Fruit fly (Drosophila melanogaster) whole organism, embryonic: ENCODE measurements around the gene CG5181.

ENCODE experiments used
- CG10267 ChIP-seq: fragments of 200-800 bp; sonication (Bioruptor generic); optimal IDR thresholded peaks from 2 replicates; lab custom pipeline; 2018; ENCODE audit warnings: missing biosample characterization, mild to moderate bottlenecking, missing genetic modification characterization, moderate library complexity
- CG11247 ChIP-seq: fragments of 200-800 bp; sonication (Bioruptor generic); IDR thresholded peaks from 2 replicates; pipeline ENCODE4 v1.3.6; 2022; ENCODE audit warnings: missing biosample characterization, missing genetic modification characterization
- CG11398 ChIP-seq: fragments of 200-800 bp; sonication (Bioruptor generic); optimal IDR thresholded peaks from 2 replicates; lab custom pipeline; 2016; ENCODE audit warnings: missing biosample characterization, missing genetic modification characterization
- CG11695 ChIP-seq: fragments of 200-800 bp; sonication (Bioruptor generic); IDR thresholded peaks from 3 replicates; pipeline ENCODE4 v1.3.6; 2022; ENCODE audit warnings: missing biosample characterization, missing genetic modification characterization
- CG12071 ChIP-seq: fragments of 200-800 bp; sonication (Bioruptor generic); optimal IDR thresholded peaks from 3 replicates; lab custom pipeline; 2018; ENCODE audit warnings: missing biosample characterization, mild to moderate bottlenecking, missing genetic modification characterization
- CG13894 ChIP-seq: fragments of 200-800 bp; sonication (Bioruptor generic); optimal IDR thresholded peaks from 3 replicates; lab custom pipeline; 2018; ENCODE audit warnings: missing biosample characterization, mild to moderate bottlenecking, missing genetic modification characterization, moderate library complexity
- CG14710 ChIP-seq: fragments of 200-800 bp; sonication (Bioruptor generic); optimal IDR thresholded peaks from 3 replicates; lab custom pipeline; 2019; ENCODE audit warnings: missing biosample characterization, mild to moderate bottlenecking, missing genetic modification characterization, moderate library complexity
- CG16779 ChIP-seq: fragments of 200-800 bp; sonication (Bioruptor generic); IDR thresholded peaks from 2 replicates; pipeline ENCODE4 v1.3.6; 2022; ENCODE audit warnings: missing biosample characterization, missing genetic modification characterization
- CG18476 ChIP-seq: fragments of 200-800 bp; sonication (Bioruptor generic); optimal IDR thresholded peaks from 2 replicates; lab custom pipeline; 2016; ENCODE audit warnings: missing biosample characterization, mild to moderate bottlenecking, missing genetic modification characterization
- CG2120 ChIP-seq: fragments of 200-800 bp; sonication (Bioruptor generic); optimal IDR thresholded peaks from 3 replicates; lab custom pipeline; 2016; ENCODE audit warnings: missing biosample characterization, missing genetic modification characterization
- CG2199 ChIP-seq: fragments of 200-800 bp; sonication (Bioruptor generic); IDR thresholded peaks from 3 replicates; pipeline ENCODE4 v1.3.6; 2022; ENCODE audit warnings: missing biosample characterization, missing genetic modification characterization
- CG3847 ChIP-seq: fragments of 200-800 bp; sonication (Bioruptor generic); IDR thresholded peaks from 2 replicates; pipeline ENCODE4 v1.3.6; 2022; ENCODE audit warnings: missing biosample characterization, missing genetic modification characterization
- CG4820 ChIP-seq: fragments of 200-800 bp; sonication (Bioruptor generic); optimal IDR thresholded peaks from 3 replicates; lab custom pipeline; 2016; ENCODE audit warnings: missing biosample characterization, missing genetic modification characterization
- CG5953 ChIP-seq: fragments of 200-800 bp; sonication (Bioruptor generic); IDR thresholded peaks from 2 replicates; pipeline ENCODE4 v1.3.6; 2022; ENCODE audit warnings: missing biosample characterization, missing genetic modification characterization
- CG6654 ChIP-seq: fragments of 200-800 bp; sonication (Bioruptor generic); optimal IDR thresholded peaks from 2 replicates; lab custom pipeline; 2017; ENCODE audit warnings: missing biosample characterization, mild to moderate bottlenecking, missing genetic modification characterization
- CG7556 ChIP-seq: fragments of 200-800 bp; sonication (Bioruptor generic); optimal IDR thresholded peaks from 2 replicates; lab custom pipeline; 2017; ENCODE audit warnings: missing biosample characterization, mild to moderate bottlenecking, missing genetic modification characterization
- CG8089 ChIP-seq: fragments of 200-800 bp; sonication (Bioruptor generic); optimal IDR thresholded peaks from 3 replicates; lab custom pipeline; 2016; ENCODE audit warnings: missing biosample characterization, missing genetic modification characterization
- CG8290 ChIP-seq, 3 experiments: fragments of 200-800 bp; sonication (Bioruptor generic); optimal IDR thresholded peaks; 2 replicates each; lab custom pipeline; 2016 to 2019; ENCODE audit warnings: missing biosample characterization in 3 of 3, missing genetic modification characterization in 3 of 3, mild to moderate bottlenecking in 2 of 3, moderate library complexity in 1 of 3
- CG9727 ChIP-seq: fragments of 200-800 bp; sonication (Bioruptor generic); optimal IDR thresholded peaks from 3 replicates; lab custom pipeline; 2017; ENCODE audit warnings: missing biosample characterization, mild to moderate bottlenecking, missing genetic modification characterization
- CrebB ChIP-seq: fragments of 200-800 bp; sonication (Bioruptor generic); optimal IDR thresholded peaks from 3 replicates; lab custom pipeline; 2018; ENCODE audit warnings: missing biosample characterization, mild to moderate bottlenecking, missing genetic modification characterization
- Dp ChIP-seq: fragments of 200-800 bp; sonication (Bioruptor generic); optimal IDR thresholded peaks from 2 replicates; lab custom pipeline; 2018; ENCODE audit warnings: missing biosample characterization, mild to moderate bottlenecking, missing genetic modification characterization, moderate library complexity
- Elba2 ChIP-seq: fragments of 200-800 bp; sonication (Bioruptor generic); optimal IDR thresholded peaks from 3 replicates; lab custom pipeline; 2016; ENCODE audit warnings: missing biosample characterization, missing genetic modification characterization
- HmgD ChIP-seq: fragments of 200-800 bp; sonication (Bioruptor generic); optimal IDR thresholded peaks from 3 replicates; lab custom pipeline; 2016; ENCODE audit warnings: missing biosample characterization, missing genetic modification characterization
- Lhr ChIP-seq: fragments of 200-800 bp; sonication (Bioruptor generic); optimal IDR thresholded peaks from 3 replicates; lab custom pipeline; 2017; ENCODE audit warnings: mild to moderate bottlenecking, missing biosample characterization, missing genetic modification reagents, missing genetic modification characterization
- Max ChIP-seq: fragments of 200-800 bp; sonication (Bioruptor generic); optimal IDR thresholded peaks from 2 replicates; lab custom pipeline; 2016; ENCODE audit warnings: missing biosample characterization, mild to moderate bottlenecking, missing genetic modification characterization
- Myb ChIP-seq: fragments of 200-800 bp; sonication (Bioruptor generic); optimal IDR thresholded peaks from 2 replicates; lab custom pipeline; 2016; ENCODE audit warnings: missing biosample characterization, missing genetic modification characterization
- Optix ChIP-seq: fragments of 200-800 bp; sonication (Bioruptor generic); IDR thresholded peaks from 3 replicates; pipeline ENCODE4 v1.3.6; 2022; ENCODE audit warnings: missing biosample characterization, missing genetic modification characterization
- Sox100B ChIP-seq: fragments of 200-800 bp; sonication (Bioruptor generic); optimal IDR thresholded peaks from 3 replicates; lab custom pipeline; 2018; ENCODE audit warnings: missing biosample characterization, mild to moderate bottlenecking, missing genetic modification characterization
- YL-1 ChIP-seq: fragments of 200-800 bp; sonication (Bioruptor generic); optimal IDR thresholded peaks from 3 replicates; lab custom pipeline; 2017; ENCODE audit warnings: missing biosample characterization, mild to moderate bottlenecking, missing genetic modification characterization
- bab2 ChIP-seq: fragments of 200-800 bp; sonication (Bioruptor generic); optimal IDR thresholded peaks from 2 replicates; lab custom pipeline; 2016; ENCODE audit warnings: missing biosample characterization, missing genetic modification characterization
- corto ChIP-seq: fragments of 200-800 bp; sonication (Bioruptor generic); optimal IDR thresholded peaks from 2 replicates; lab custom pipeline; 2016; ENCODE audit warnings: missing biosample characterization, mild to moderate bottlenecking, missing genetic modification characterization, moderate library complexity
- crc ChIP-seq: fragments of 200-800 bp; sonication (Bioruptor generic); optimal IDR thresholded peaks from 2 replicates; lab custom pipeline; 2016; ENCODE audit warnings: missing biosample characterization, missing genetic modification characterization
- crol ChIP-seq: fragments of 200-800 bp; sonication (Bioruptor generic); IDR thresholded peaks from 2 replicates; pipeline ENCODE4 v1.3.6; 2022; ENCODE audit warnings: missing biosample characterization, missing genetic modification characterization
- da ChIP-seq: fragments of 200-800 bp; sonication (Bioruptor generic); optimal IDR thresholded peaks from 2 replicates; lab custom pipeline; 2016; ENCODE audit warnings: missing biosample characterization, missing genetic modification characterization
- dysf ChIP-seq: fragments of 200-800 bp; sonication (Bioruptor generic); IDR thresholded peaks from 3 replicates; pipeline ENCODE4 v1.3.6; 2022; ENCODE audit warnings: missing biosample characterization, missing genetic modification characterization
- emc ChIP-seq: fragments of 200-800 bp; sonication (Bioruptor generic); optimal IDR thresholded peaks from 2 replicates; lab custom pipeline; 2016; ENCODE audit warnings: missing biosample characterization, missing genetic modification characterization
- ems ChIP-seq: fragments of 200-800 bp; sonication (Bioruptor generic); optimal IDR thresholded peaks from 3 replicates; lab custom pipeline; 2016; ENCODE audit warnings: missing biosample characterization, missing genetic modification characterization
- fd102C ChIP-seq: fragments of 200-800 bp; sonication (Bioruptor generic); optimal IDR thresholded peaks from 2 replicates; lab custom pipeline; 2018; ENCODE audit warnings: missing biosample characterization, mild to moderate bottlenecking, missing genetic modification characterization, moderate library complexity
- gce ChIP-seq: fragments of 200-800 bp; sonication (Bioruptor generic); IDR thresholded peaks from 3 replicates; pipeline ENCODE4 v1.3.6; 2022; ENCODE audit warnings: missing biosample characterization, missing genetic modification characterization
- h ChIP-seq: fragments of >200 bp; optimal IDR thresholded peaks from 2 replicates; lab custom pipeline; 2017
- hth ChIP-seq: fragments of >200 bp; optimal IDR thresholded peaks from 2 replicates; lab custom pipeline; 2017; ENCODE audit warnings: inconsistent platforms
- lola ChIP-seq, 3 experiments: fragments of >200 bp in 2 of 3; fragments of 200-800 bp in 1 of 3; sonication (Bioruptor generic) in 1 of 3; optimal IDR thresholded peaks; 2 replicates each; lab custom pipeline; 2017 to 2019; ENCODE audit warnings: missing biosample characterization in 3 of 3, missing genetic modification characterization in 3 of 3, mild to moderate bottlenecking in 1 of 3, moderate library complexity in 1 of 3
- nau ChIP-seq: fragments of 200-800 bp; sonication (Bioruptor generic); optimal IDR thresholded peaks from 3 replicates; lab custom pipeline; 2017; ENCODE audit warnings: missing biosample characterization, mild to moderate bottlenecking, missing genetic modification characterization, missing genetic modification reagents
- pita ChIP-seq: fragments of 200-800 bp; sonication (Bioruptor generic); optimal IDR thresholded peaks from 2 replicates; lab custom pipeline; 2017; ENCODE audit warnings: missing biosample characterization, mild to moderate bottlenecking, missing genetic modification characterization
- stwl ChIP-seq: fragments of 200-800 bp; sonication (Bioruptor generic); optimal IDR thresholded peaks from 3 replicates; lab custom pipeline; 2018; ENCODE audit warnings: missing biosample characterization, mild to moderate bottlenecking, missing genetic modification characterization, moderate library complexity
- tgo ChIP-seq: fragments of 200-800 bp; sonication (Bioruptor generic); IDR thresholded peaks from 3 replicates; pipeline ENCODE4 v1.3.6; 2022; ENCODE audit warnings: missing biosample characterization, missing genetic modification characterization
- vnd ChIP-seq: fragments of 200-800 bp; sonication (Bioruptor generic); IDR thresholded peaks from 3 replicates; pipeline ENCODE4 v1.3.6; 2022; ENCODE audit warnings: missing biosample characterization, missing genetic modification characterization; ENCODE audit not compliant: partially characterized antibody
- zen2 ChIP-seq: fragments of 200-800 bp; sonication (Bioruptor generic); IDR thresholded peaks from 3 replicates; pipeline ENCODE4 v1.3.6; 2022; ENCODE audit warnings: missing biosample characterization, missing genetic modification characterization; ENCODE audit not compliant: partially characterized antibody
- zfh2 ChIP-seq: fragments of 200-800 bp; sonication (Bioruptor generic); optimal IDR thresholded peaks from 2 replicates; lab custom pipeline; 2016; ENCODE audit warnings: missing biosample characterization, missing genetic modification characterization

The CG5181 gene

DNA sequence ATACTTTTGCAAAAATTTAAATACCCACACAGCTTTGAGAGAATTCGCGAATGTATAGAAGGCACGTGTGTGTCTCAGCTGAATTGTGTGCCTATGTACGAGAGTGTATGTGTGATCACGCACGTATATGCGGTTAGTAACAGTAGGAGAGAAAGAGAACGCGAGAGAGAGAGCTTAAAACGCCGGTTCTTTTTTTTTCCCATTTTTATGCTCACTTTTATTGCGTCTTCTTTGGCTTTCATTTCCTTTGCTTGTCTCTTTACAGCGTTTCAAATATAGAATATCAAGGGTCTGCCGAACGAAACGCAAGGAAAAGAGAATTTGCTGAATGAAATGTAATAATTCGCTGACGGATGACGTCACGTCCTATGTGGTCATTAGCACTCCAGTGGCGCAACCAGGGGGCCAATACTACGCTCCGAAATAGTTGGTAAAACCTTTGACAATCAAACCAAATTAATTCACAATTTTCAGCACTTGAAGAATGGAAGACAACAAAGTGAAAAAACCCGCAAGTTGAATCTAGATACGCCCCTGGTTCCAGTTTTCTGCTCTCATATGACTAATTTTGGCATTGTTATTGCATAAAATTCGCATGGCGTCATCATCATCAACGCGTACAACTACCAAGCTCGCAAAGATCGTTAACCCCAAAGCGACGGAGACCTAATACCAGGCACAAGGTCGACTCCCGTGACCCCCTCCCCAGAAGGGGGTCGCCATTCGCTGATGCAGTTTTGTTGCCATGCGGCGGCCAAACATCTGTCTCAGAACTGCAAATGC, 15.5 kb upstream of the CG5181 start (continued):
- TF ChIP-seq stwl (tag; lab: Kevin White, UChicago) (no peak), CG11398 (GFP tag; lab: Kevin White, UChicago) (no peak), CG7556 (GFP tag; lab: Kevin White, UChicago) (peak; percentile 53), CG6654 (GFP tag; lab: Kevin White, UChicago) (no peak), CG16779 (GFP tag; lab: Robert Waterston, UW) (peak; percentile 80), Elba2 (no peak), nau (peak; percentile 26), CG9727 (GFP tag; lab: Kevin White, UChicago) (peak; percentile 73), pita (GFP tag; lab: Kevin White, UChicago) (no peak), emc (GFP tag; lab: Kevin White, UChicago) (peak; percentile 57), zfh2 (GFP tag; lab: Kevin White, UChicago) (peak; percentile 91), Lhr (GFP tag; lab: Kevin White, UChicago) (no peak), CG3847 (GFP tag; lab: Robert Waterston, UW) (peak; percentile 80), crol (GFP tag; lab: Robert Waterston, UW) (0 out of 2 replicates have a peak, but pooled peaks have one; percentile 18), Max (GFP tag; lab: Kevin White, UChicago) (peak; percentile 19), YL-1 (peak; percentile 9), h (lab: Kevin White, UChicago) (no peak), CG11247 (GFP tag; lab: Robert Waterston, UW) (peak; percentile 76), CG12071 (peak; percentile 19), CG18476 (GFP tag; lab: Kevin White, UChicago) (no peak), vnd (no peak), da (no peak), CG8290 (GFP tag; optimal IDR thresholded peaks at IDR 0.05; lab: Kevin White, UChicago) (no peak), CG8290 (tag; optimal IDR thresholded peaks at IDR 0.05; lab: Kevin White, UChicago) (peak in 1 of 2 experiments; percentile 89), corto (peak; percentile 15), zen2 (GFP tag; lab: Robert Waterston, UW) (no peak), CrebB (tag; lab: Kevin White, UChicago) (peak; percentile 47), CG2199 (GFP tag; lab: Robert Waterston, UW) (no peak), CG5953 (no peak), CG10267 (no peak), ems (GFP tag; lab: Kevin White, UChicago) (no peak), hth (no peak), lola (GFP tag; optimal IDR thresholded peaks at IDR 0.05; lab: Kevin White, UChicago) (no peak), bab2 (GFP tag; lab: Kevin White, UChicago) (peak; percentile 50), fd102C (GFP tag; lab: Kevin White, UChicago) (no peak), Myb (GFP tag; lab: Kevin White, UChicago) (peak; percentile 68), CG8089 (GFP tag; lab: Kevin White, UChicago) (no peak), dysf (GFP tag; lab: Robert Waterston, UW) (peak; percentile 72; the same call in 2 of the 3 replicates), Dp (GFP tag; lab: Kevin White, UChicago) (no peak), CG4820 (GFP tag; lab: Kevin White, UChicago) (no peak), Optix (GFP tag; lab: Robert Waterston, UW) (no peak; the same call in 2 of the 3 replicates), gce (GFP tag; lab: Robert Waterston, UW) (no peak), tgo (GFP tag; lab: Robert Waterston, UW) (peak; percentile 55; the same call in 1 of the 3 replicates), CG13894 (tag; lab: Kevin White, UChicago) (peak; percentile 29), HmgD (GFP tag; lab: Kevin White, UChicago) (peak; percentile 66), CG11695 (GFP tag; lab: Robert Waterston, UW) (0 out of 3 replicates have a peak, but pooled peaks have one; percentile 21), CG2120 (GFP tag; lab: Kevin White, UChicago) (peak; percentile 96), CG14710 (tag; lab: Kevin White, UChicago) (no peak), Sox100B (no peak), crc (GFP tag; lab: Kevin White, UChicago) (peak; percentile 41)
